Fruit fly (Drosophila melanogaster): ENCODE results near the gene CG14710.

CG14710 gene

DNA sequence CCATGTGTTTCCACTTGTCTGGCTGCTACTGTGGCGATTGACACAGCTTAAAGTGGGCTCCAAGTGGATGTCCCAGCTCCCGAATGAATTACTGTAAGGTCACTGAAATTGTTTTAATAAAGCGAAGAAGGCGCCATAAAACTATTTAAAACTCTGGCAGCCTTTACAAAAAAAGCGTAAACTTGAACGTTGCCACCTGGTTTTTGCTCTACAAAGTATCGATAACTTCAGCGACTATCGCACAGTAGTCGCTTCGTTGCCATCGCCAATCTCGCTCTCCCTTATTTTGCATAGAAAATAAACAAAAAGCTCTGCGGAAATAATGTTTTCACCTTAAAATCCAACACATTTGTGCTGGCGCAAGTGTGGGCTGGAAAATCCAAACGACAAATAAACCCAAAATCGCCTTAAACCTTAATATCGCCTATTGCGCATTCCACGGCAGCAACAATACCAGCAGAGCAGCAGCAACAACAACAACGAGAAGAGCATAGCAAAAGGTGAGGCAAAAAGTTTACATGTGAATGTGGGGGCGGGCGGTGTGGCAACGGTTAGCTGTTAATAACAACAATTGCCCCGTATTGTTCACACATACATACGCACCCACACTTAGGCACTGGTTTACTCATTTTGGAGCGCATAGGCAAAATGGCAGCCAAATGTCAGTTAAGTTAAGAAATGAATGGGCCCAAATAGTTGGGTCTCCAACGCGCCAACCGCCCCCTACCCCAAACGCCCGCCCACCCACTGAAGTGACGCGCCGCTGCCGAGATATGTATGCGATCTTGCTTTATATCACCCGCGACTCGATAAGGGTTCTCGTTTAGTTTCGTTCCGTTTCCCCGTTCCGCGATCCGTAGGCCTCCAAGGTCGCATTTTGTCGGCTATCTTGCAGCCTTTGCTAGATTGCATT lies 38.3 kb upstream of the CG14710 start, which contains the start of gene wkd (continued):
- TF ChIP-seq CG12299 (tag; optimal IDR thresholded peaks at IDR 0.05) (peak; percentile 39), z (GFP tag; IDR thresholded peaks at IDR 0.05) (no peak), CG7745 (tag; optimal IDR thresholded peaks at IDR 0.05) (no peak), Ada2b (GFP tag; IDR thresholded peaks at IDR 0.05) (no peak), Scr (GFP tag; IDR thresholded peaks at IDR 0.05; ENCODE audit: partially characterized antibody) (peak; percentile 86), CG16813 (GFP tag; IDR thresholded peaks at IDR 0.05; ENCODE audit: partially characterized antibody) (peak; percentile 83), oc (tag; optimal IDR thresholded peaks at IDR 0.05) (no peak), CG12236 (GFP tag; optimal IDR thresholded peaks at IDR 0.05) (no peak), cad (GFP tag; optimal IDR thresholded peaks at IDR 0.05) (no peak), Oli (tag; optimal IDR thresholded peaks at IDR 0.05) (no peak)

DNA sequence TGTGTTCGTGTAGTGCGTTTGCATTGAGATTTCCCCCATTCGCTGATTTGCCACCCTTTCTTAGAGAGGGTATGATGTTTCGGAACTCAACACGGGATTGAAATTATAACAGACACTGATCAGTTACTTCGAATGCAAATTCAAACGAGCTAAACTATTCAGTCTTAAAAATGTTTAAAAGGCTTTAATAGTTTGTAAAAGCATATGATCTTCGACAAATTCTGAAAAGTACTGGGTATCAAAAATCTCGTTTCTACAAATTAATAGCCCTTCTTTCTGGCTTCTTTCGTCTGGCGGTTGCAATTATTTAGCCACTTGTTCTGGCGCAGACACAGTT lies 37.7 kb upstream of the CG14710 start:
- TF ChIP-seq Kr (GFP tag; optimal IDR thresholded peaks at IDR 0.05), result no peak
- TF ChIP-seq Atf-2 (GFP tag; optimal IDR thresholded peaks at IDR 0.05), result peak; percentile 43
- TF ChIP-seq tio (GFP tag; optimal IDR thresholded peaks at IDR 0.05), result no peak
- TF ChIP-seq CG31365 (tag; optimal IDR thresholded peaks at IDR 0.05), result peak; percentile 14
- peak; percentile 55 for TF ChIP-seq Rx (GFP tag; IDR thresholded peaks at IDR 0.05)
- peak; percentile 21 for TF ChIP-seq CG15696 (tag; optimal IDR thresholded peaks at IDR 0.05)
- peak; percentile 75 for TF ChIP-seq CG13424 (tag; optimal IDR thresholded peaks at IDR 0.05)
- TF ChIP-seq CG18262 (tag; optimal IDR thresholded peaks at IDR 0.05), result peak; percentile 66
- TF ChIP-seq crol (GFP tag; IDR thresholded peaks at IDR 0.05), result no peak
- peak; percentile 71 for TF ChIP-seq CG8388 (GFP tag; optimal IDR thresholded peaks at IDR 0.05)
- peak; percentile 76 for TF ChIP-seq NfI (GFP tag; optimal IDR thresholded peaks at IDR 0.05)
- TF ChIP-seq trem (tag; optimal IDR thresholded peaks at IDR 0.05), result peak; percentile 26
- no peak for TF ChIP-seq hkb (optimal IDR thresholded peaks at IDR 0.05)
- peak; percentile 80 for TF ChIP-seq hkb (GFP tag; IDR thresholded peaks at IDR 0.05)
- 0 out of 3 replicates have a peak, but pooled peaks have one; percentile 29 for TF ChIP-seq Dbx (GFP tag; IDR thresholded peaks at IDR 0.05)
- no peak for TF ChIP-seq sc (optimal IDR thresholded peaks at IDR 0.05)
- peak; percentile 45 for TF ChIP-seq sc (GFP tag; optimal IDR thresholded peaks at IDR 0.05)
- peak; percentile 58 for TF ChIP-seq her (GFP tag; optimal IDR thresholded peaks at IDR 0.05)
- TF ChIP-seq ewg (GFP tag; optimal IDR thresholded peaks at IDR 0.05), result peak; percentile 56
- TF ChIP-seq GATAe (GFP tag; conservative IDR thresholded peaks at IDR 0.05), result 0 out of 2 replicates have a peak, but pooled peaks have one; percentile 7
- no peak for TF ChIP-seq Doc3 (GFP tag; IDR thresholded peaks at IDR 0.05; ENCODE audit: partially characterized antibody)
- peak; percentile 79 for TF ChIP-seq Optix (GFP tag; IDR thresholded peaks at IDR 0.05)
- TF ChIP-seq CG11398 (GFP tag; optimal IDR thresholded peaks at IDR 0.05), result peak; percentile 43
- TF ChIP-seq dpn (GFP tag; optimal IDR thresholded peaks at IDR 0.05), result peak; percentile 68 to 77
- peak; percentile 57; the same call in 1 of the 3 replicates for TF ChIP-seq CG7357 (GFP tag; IDR thresholded peaks at IDR 0.05)
- TF ChIP-seq CG18011 (GFP tag; optimal IDR thresholded peaks at IDR 0.05), result peak; percentile 12
- TF ChIP-seq schlank (tag; optimal IDR thresholded peaks at IDR 0.05), result peak; percentile 22
- peak; percentile 78 for TF ChIP-seq CG17328 (GFP tag; IDR thresholded peaks at IDR 0.05)
- TF ChIP-seq Pdp1 (GFP tag; optimal IDR thresholded peaks at IDR 0.05), result peak; percentile 44 to 58
- peak in 1 of 3 experiments; percentile 23 for TF ChIP-seq lola (GFP tag; optimal IDR thresholded peaks at IDR 0.05)
- TF ChIP-seq Fer2 (tag; optimal IDR thresholded peaks at IDR 0.05), result no peak
- peak; percentile 64; the same call in 1 of the 2 replicates for TF ChIP-seq Nf-YA (GFP tag; IDR thresholded peaks at IDR 0.05)
- TF ChIP-seq Awh (GFP tag; IDR thresholded peaks at IDR 0.05), result peak; percentile 89
- TF ChIP-seq CG14050 (GFP tag; IDR thresholded peaks at IDR 0.05), result peak; percentile 78
- no peak for TF ChIP-seq CG7271 (tag; optimal IDR thresholded peaks at IDR 0.05)
- peak; percentile 11 for TF ChIP-seq CG6765 (GFP tag; optimal IDR thresholded peaks at IDR 0.05)
- peak; percentile 89 for TF ChIP-seq Ets65A (GFP tag)
- no peak for TF ChIP-seq CG2129 (GFP tag; IDR thresholded peaks at IDR 0.05; ENCODE audit: partially characterized antibody)
